Worm (Caenorhabditis elegans) whole organism, early embryonic: ENCODE data around the gene W01D2.3.
A peak's percentile ranks its signal among the peaks of the same experiment; 100 is the strongest.
"Not testable (repeated sequence)": the region's sequence is repeated elsewhere in the genome, so short reads cannot be mapped to it uniquely, and the experiment has no call there.

Experiments
- B0310.2 ChIP-seq: sonication (generic microtip); optimal IDR thresholded peaks from 2 replicates; lab custom pipeline; 2016; ENCODE audit warnings: mild to moderate bottlenecking, missing genetic modification characterization, missing compliant biosample characterization
- F13C5.2 ChIP-seq: sonication (generic microtip); optimal IDR thresholded peaks from 2 replicates; lab custom pipeline; 2017; ENCODE audit warnings: mild to moderate bottlenecking, missing genetic modification characterization, inconsistent platforms, missing compliant biosample characterization
- ama-1 ChIP-seq: fragments of 150-350 bp; optimal IDR thresholded peaks from 2 replicates; lab custom pipeline; 2014
- flt-1 ChIP-seq: fragments of 200-800 bp; sonication (Bioruptor generic); IDR thresholded peaks from 2 replicates; pipeline ENCODE4 v1.3.6; 2022; ENCODE audit warnings: missing genetic modification characterization, missing compliant biosample characterization
- hnd-1 ChIP-seq: sonication (generic microtip); optimal IDR thresholded peaks from 2 replicates; lab custom pipeline; 2016; ENCODE audit warnings: missing genetic modification characterization, missing compliant biosample characterization
- scrt-1 ChIP-seq: fragments of 200-800 bp; sonication (Bioruptor generic); IDR thresholded peaks from 2 replicates; pipeline ENCODE4 v1.3.6; 2022; ENCODE audit warnings: missing genetic modification characterization, missing compliant biosample characterization
- tbx-11 ChIP-seq: fragments of 200-800 bp; sonication (Bioruptor generic); IDR thresholded peaks from 2 replicates; pipeline ENCODE4 v1.3.6; 2022; ENCODE audit warnings: missing genetic modification characterization, missing compliant biosample characterization

ce11 chrII:14802527-14802926, 1.6 kb downstream of the W01D2.3 start:
- not testable (repeated sequence) for TF ChIP-seq hnd-1; F13C5.2 (tag; lab: Kevin White, UChicago); ama-1 (lab: Kevin White, UChicago); scrt-1; B0310.2 (tag; lab: Kevin White, UChicago)
- TF ChIP-seq tbx-11 (GFP tag; lab: Robert Waterston, UW) (peak; percentile 64), flt-1 (GFP tag; lab: Robert Waterston, UW) (0 out of 2 replicates have a peak, but pooled peaks have one; percentile 16)
